Fruit fly (Drosophila melanogaster): ENCODE measurements around the gene Tb.

Gene Tb

dm6 chr3R:26671525-26672132, 15.4 kb downstream of the Tb start (continued):
- TF ChIP-seq ro (GFP tag; IDR thresholded peaks at IDR 0.05) = no peak
- no peak for TF ChIP-seq vnd (GFP tag; IDR thresholded peaks at IDR 0.05; ENCODE audit: partially characterized antibody)
- TF ChIP-seq CG2199 (GFP tag; IDR thresholded peaks at IDR 0.05) = no peak
- TF ChIP-seq CG7786 (GFP tag; optimal IDR thresholded peaks at IDR 0.05) = no peak
- TF ChIP-seq grau (tag; optimal IDR thresholded peaks at IDR 0.05) = peak; percentile 33
- no peak for TF ChIP-seq NfI (GFP tag; optimal IDR thresholded peaks at IDR 0.05)
- no peak for TF ChIP-seq CG31365 (tag; optimal IDR thresholded peaks at IDR 0.05)
- no peak for TF ChIP-seq CG6813 (GFP tag; optimal IDR thresholded peaks at IDR 0.05)
- TF ChIP-seq Deaf1 (tag; optimal IDR thresholded peaks at IDR 0.05) = peak; percentile 6
- no peak for TF ChIP-seq CG6791 (GFP tag; IDR thresholded peaks at IDR 0.05; ENCODE audit: partially characterized antibody)
- no peak for TF ChIP-seq CG16779 (GFP tag; IDR thresholded peaks at IDR 0.05)
- TF ChIP-seq fu2 (GFP tag; optimal IDR thresholded peaks at IDR 0.05) = no peak
- no peak for TF ChIP-seq org-1 (GFP tag; optimal IDR thresholded peaks at IDR 0.05)
- peak; percentile 24 for TF ChIP-seq scrt (GFP tag; optimal IDR thresholded peaks at IDR 0.05)
- no peak for TF ChIP-seq exex (tag; optimal IDR thresholded peaks at IDR 0.05)
- TF ChIP-seq CG5245 (GFP tag; optimal IDR thresholded peaks at IDR 0.05) = no peak
- TF ChIP-seq corto (GFP tag; optimal IDR thresholded peaks at IDR 0.05) = no peak
- no peak for TF ChIP-seq otp (GFP tag; IDR thresholded peaks at IDR 0.05)
- no peak for TF ChIP-seq trem (tag; optimal IDR thresholded peaks at IDR 0.05)
- TF ChIP-seq nmo (GFP tag; optimal IDR thresholded peaks at IDR 0.05) = peak; percentile 16
- TF ChIP-seq z (GFP tag; IDR thresholded peaks at IDR 0.05) = no peak
- TF ChIP-seq mirr (GFP tag; optimal IDR thresholded peaks at IDR 0.05) = peak; percentile 37
- no peak for TF ChIP-seq YL-1 (GFP tag; optimal IDR thresholded peaks at IDR 0.05)
- no peak for TF ChIP-seq Drgx (GFP tag; IDR thresholded peaks at IDR 0.05)
- no peak for TF ChIP-seq NC2α (GFP tag; optimal IDR thresholded peaks at IDR 0.05)
- peak; percentile 27 for TF ChIP-seq CG10147 (GFP tag; optimal IDR thresholded peaks at IDR 0.05)
- no peak for TF ChIP-seq p53 (GFP tag; optimal IDR thresholded peaks at IDR 0.05)
- no peak for TF ChIP-seq CG13775 (GFP tag; optimal IDR thresholded peaks at IDR 0.05)
- TF ChIP-seq CG11085 (GFP tag; IDR thresholded peaks at IDR 0.05) = no peak
- no peak for TF ChIP-seq CG30431 (GFP tag; optimal IDR thresholded peaks at IDR 0.05)
- no peak for TF ChIP-seq onecut (GFP tag; IDR thresholded peaks at IDR 0.05)
- TF ChIP-seq danr (GFP tag; IDR thresholded peaks at IDR 0.05) = no peak
- TF ChIP-seq dan (GFP tag; IDR thresholded peaks at IDR 0.05) = no peak
- TF ChIP-seq CG17829 (tag; optimal IDR thresholded peaks at IDR 0.05) = no peak
- TF ChIP-seq CG13296 (GFP tag; optimal IDR thresholded peaks at IDR 0.05) = peak; percentile 18
- no peak for TF ChIP-seq pfk (GFP tag; optimal IDR thresholded peaks at IDR 0.05)
- no peak for TF ChIP-seq H15 (GFP tag; IDR thresholded peaks at IDR 0.05)
- no peak for TF ChIP-seq CG11695 (GFP tag; IDR thresholded peaks at IDR 0.05)
- TF ChIP-seq B-H2 (GFP tag; optimal IDR thresholded peaks at IDR 0.05) = no peak
- no peak for TF ChIP-seq CG33213 (GFP tag; optimal IDR thresholded peaks at IDR 0.05)
- no peak for TF ChIP-seq CG4404 (GFP tag; IDR thresholded peaks at IDR 0.05)
- TF ChIP-seq Hr51 (GFP tag; optimal IDR thresholded peaks at IDR 0.05) = peak in 1 of 2 experiments; percentile 26
- TF ChIP-seq rib (GFP tag; IDR thresholded peaks at IDR 0.05) = no peak
- no peak for TF ChIP-seq CG14860 (GFP tag; IDR thresholded peaks at IDR 0.05; ENCODE audit: partially characterized antibody)
- TF ChIP-seq Trl (optimal IDR thresholded peaks at IDR 0.05) = no peak
- no peak for TF ChIP-seq Trl (GFP tag; optimal IDR thresholded peaks at IDR 0.05)
- no peak for TF ChIP-seq cad (GFP tag; optimal IDR thresholded peaks at IDR 0.05)
- TF ChIP-seq CG8765 (GFP tag; IDR thresholded peaks at IDR 0.05) = no peak
- TF ChIP-seq CG12071 (GFP tag; optimal IDR thresholded peaks at IDR 0.05) = no peak
- TF ChIP-seq gce (GFP tag; IDR thresholded peaks at IDR 0.05) = no peak
- no peak for TF ChIP-seq CG8924 (tag; optimal IDR thresholded peaks at IDR 0.05)
- TF ChIP-seq slbo (GFP tag; IDR thresholded peaks at IDR 0.05) = no peak

All from whole organism, embryonic.